Worm (Caenorhabditis elegans): Measurements from ENCODE around the gene R07E5.15.

The R07E5.15 gene

ce11 chrIII:4395857-4396256 lies 5.4 kb upstream of the R07E5.15 start:
- TF ChIP-seq elt-1 (tag; optimal IDR thresholded peaks at IDR 0.05; ENCODE audit: borderline replicate concordance, insufficient read depth) (no peak), ceh-43 (GFP tag; optimal IDR thresholded peaks at IDR 0.05) (no peak), ztf-11 (tag; optimal IDR thresholded peaks at IDR 0.05) (no peak), ceh-83 (GFP tag; optimal IDR thresholded peaks at IDR 0.05) (no peak), nhr-28 (tag; optimal IDR thresholded peaks at IDR 0.05) (no peak), bed-3 (GFP tag; optimal IDR thresholded peaks at IDR 0.05) (no peak), mab-5 (tag; optimal IDR thresholded peaks at IDR 0.05) (no peak), lin-13 (tag; optimal IDR thresholded peaks at IDR 0.05) (no peak), mep-1 (tag; optimal IDR thresholded peaks at IDR 0.05) (no peak), ham-2 (GFP tag; optimal IDR thresholded peaks at IDR 0.05) (no peak), nhr-2 (tag; optimal IDR thresholded peaks at IDR 0.05) (no peak), zip-8 (tag; optimal IDR thresholded peaks at IDR 0.05) (no peak), lin-32 (GFP tag; optimal IDR thresholded peaks at IDR 0.05) (no peak), nhr-12 (tag; optimal IDR thresholded peaks at IDR 0.05) (no peak), pha-4 (tag; optimal IDR thresholded peaks at IDR 0.05) (no peak), unc-39 (tag; optimal IDR thresholded peaks at IDR 0.05) (no peak)

DNA sequence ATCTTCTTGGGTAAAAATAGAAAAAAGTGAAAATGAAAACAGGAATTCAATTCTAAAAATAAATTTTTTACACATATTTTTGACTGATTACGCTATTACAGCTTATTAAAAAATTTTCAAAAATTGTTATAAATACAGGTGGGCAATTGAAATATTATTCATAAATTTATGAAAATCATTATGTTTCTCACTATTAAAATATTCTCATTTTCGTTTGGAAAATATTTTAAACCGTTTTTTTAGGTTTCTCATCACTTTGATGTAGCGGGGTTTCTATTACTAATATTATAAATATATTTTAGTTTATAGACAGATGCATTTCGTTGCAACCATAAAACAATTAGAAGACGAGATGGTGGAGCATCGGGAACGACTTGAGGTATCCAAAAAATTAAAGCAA lies 4.1 kb upstream of the R07E5.15 start, which contains the start of gene R07E5.5:
Gene R07E5.5 (plus strand): TSS at position 301 of the 400 bp plus-strand sequence.
- TF ChIP-seq drap-1 (GFP tag; optimal IDR thresholded peaks at IDR 0.05) (no peak), ztf-11 (tag; optimal IDR thresholded peaks at IDR 0.05) (no peak), elt-1 (tag; optimal IDR thresholded peaks at IDR 0.05; ENCODE audit: borderline replicate concordance, insufficient read depth) (no peak), zip-8 (tag; optimal IDR thresholded peaks at IDR 0.05) (no peak), unc-120 (tag; optimal IDR thresholded peaks at IDR 0.05; ENCODE audit: poor library complexity, severe bottlenecking) (no peak), flh-1 (GFP tag; optimal IDR thresholded peaks at IDR 0.05) (no peak), lin-32 (GFP tag; optimal IDR thresholded peaks at IDR 0.05) (no peak), mep-1 (tag; optimal IDR thresholded peaks at IDR 0.05) (no peak), nhr-28 (tag; optimal IDR thresholded peaks at IDR 0.05) (no peak), ceh-39 (tag; optimal IDR thresholded peaks at IDR 0.05) (no peak), ceh-43 (GFP tag; optimal IDR thresholded peaks at IDR 0.05) (no peak)

DNA sequence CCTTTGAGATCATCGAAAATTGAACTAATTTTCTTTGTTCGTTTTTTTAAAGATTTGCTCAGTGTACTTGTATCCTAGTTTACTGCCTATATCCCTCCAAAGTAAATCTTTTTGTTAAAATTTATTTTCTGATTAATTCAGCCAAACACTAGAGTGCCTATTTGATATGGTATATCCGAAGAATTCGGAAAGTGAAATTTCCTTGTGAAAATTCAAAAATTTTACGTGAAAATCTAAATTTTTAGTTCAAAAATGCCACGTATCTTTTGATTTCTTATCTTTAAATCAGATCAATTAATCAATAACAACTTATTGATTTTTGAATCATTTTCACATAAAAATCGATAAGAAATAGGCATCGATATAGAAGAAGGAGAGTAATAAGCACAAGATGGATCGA lies 2.8 kb upstream of the R07E5.15 start, which contains the start of gene R07E5.6:
Gene R07E5.6 (plus strand): TSS at position 301 of the 400 bp plus-strand sequence.
- TF ChIP-seq lin-13 (tag; optimal IDR thresholded peaks at IDR 0.05) = no peak
- TF ChIP-seq flh-1 (GFP tag; optimal IDR thresholded peaks at IDR 0.05) = no peak
- TF ChIP-seq blmp-1 (tag; optimal IDR thresholded peaks at IDR 0.05) = no peak
- TF ChIP-seq ceh-39 (tag; optimal IDR thresholded peaks at IDR 0.05) = no peak
- TF ChIP-seq ceh-83 (GFP tag; optimal IDR thresholded peaks at IDR 0.05) = no peak
- TF ChIP-seq nhr-76 (tag; optimal IDR thresholded peaks at IDR 0.05) = no peak
- TF ChIP-seq hlh-1 (tag; optimal IDR thresholded peaks at IDR 0.05) = no peak
- TF ChIP-seq unc-39 (tag; optimal IDR thresholded peaks at IDR 0.05) = no peak
- no peak for TF ChIP-seq unc-62 (GFP tag; optimal IDR thresholded peaks at IDR 0.05)
- no peak for TF ChIP-seq nhr-237 (tag; optimal IDR thresholded peaks at IDR 0.05)
- no peak for TF ChIP-seq elt-1 (tag; optimal IDR thresholded peaks at IDR 0.05; ENCODE audit: borderline replicate concordance, insufficient read depth)
- TF ChIP-seq ham-2 (GFP tag; optimal IDR thresholded peaks at IDR 0.05) = no peak
- no peak for TF ChIP-seq sptf-1 (tag; optimal IDR thresholded peaks at IDR 0.05)

DNA sequence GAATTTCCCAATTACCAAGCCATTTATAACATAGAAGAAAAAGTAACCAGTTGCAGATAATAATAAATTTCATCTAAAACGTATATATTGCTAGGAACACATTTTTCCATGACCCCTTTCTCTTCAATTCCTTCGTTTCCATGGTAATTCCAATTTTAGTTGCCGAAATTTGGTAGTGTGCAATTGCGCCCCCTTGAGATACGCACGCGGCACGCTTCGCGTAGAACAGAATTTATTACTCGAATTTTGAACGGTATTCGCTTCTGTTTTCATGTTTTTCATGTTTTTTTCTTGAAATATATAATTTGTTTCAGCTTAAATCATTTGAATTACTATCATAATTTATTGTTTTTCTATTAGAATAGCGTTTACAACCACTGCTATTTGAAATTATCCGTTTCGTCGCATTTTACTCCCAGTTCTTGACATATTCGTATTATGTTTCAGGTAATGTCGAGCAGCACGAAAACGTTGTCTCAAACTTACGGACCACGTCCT lies 3.1 kb downstream of the R07E5.15 start, which contains the start of the genes R07E5.17 and snfc-5:
Gene R07E5.17 (minus strand): TSS at position 98 of the 498 bp plus-strand sequence.
Gene snfc-5 (plus strand): TSS at position 448 of the 498 bp plus-strand sequence.
- TF ChIP-seq hlh-1 (tag; optimal IDR thresholded peaks at IDR 0.05) (peak; percentile 28), cnd-1 (tag; optimal IDR thresholded peaks at IDR 0.05) (peak; percentile 2), unc-62 (GFP tag; optimal IDR thresholded peaks at IDR 0.05) (no peak), nhr-76 (tag; optimal IDR thresholded peaks at IDR 0.05) (no peak), zip-8 (tag; optimal IDR thresholded peaks at IDR 0.05) (no peak), ces-1 (GFP tag; optimal IDR thresholded peaks at IDR 0.05) (peak; percentile 24), mls-2 (tag; optimal IDR thresholded peaks at IDR 0.05) (no peak), sptf-1 (tag; optimal IDR thresholded peaks at IDR 0.05) (peak; percentile 5), lsy-2 (tag; optimal IDR thresholded peaks at IDR 0.05) (peak; percentile 69), lin-13 (tag; optimal IDR thresholded peaks at IDR 0.05) (peak; percentile 36), ham-2 (GFP tag; optimal IDR thresholded peaks at IDR 0.05) (no peak), M03D4.4 (tag; optimal IDR thresholded peaks at IDR 0.05) (no peak), mab-5 (tag; optimal IDR thresholded peaks at IDR 0.05) (no peak), ceh-43 (GFP tag; optimal IDR thresholded peaks at IDR 0.05) (no peak), unc-120 (tag; optimal IDR thresholded peaks at IDR 0.05; ENCODE audit: poor library complexity, severe bottlenecking) (peak; percentile 78), mep-1 (tag; optimal IDR thresholded peaks at IDR 0.05) (peak; percentile 76), lin-32 (GFP tag; optimal IDR thresholded peaks at IDR 0.05) (no peak), ceh-39 (tag; optimal IDR thresholded peaks at IDR 0.05) (peak; percentile 19)
